Worm (Caenorhabditis elegans): Measurements from ENCODE around the gene miz-1.

miz-1 gene

DNA sequence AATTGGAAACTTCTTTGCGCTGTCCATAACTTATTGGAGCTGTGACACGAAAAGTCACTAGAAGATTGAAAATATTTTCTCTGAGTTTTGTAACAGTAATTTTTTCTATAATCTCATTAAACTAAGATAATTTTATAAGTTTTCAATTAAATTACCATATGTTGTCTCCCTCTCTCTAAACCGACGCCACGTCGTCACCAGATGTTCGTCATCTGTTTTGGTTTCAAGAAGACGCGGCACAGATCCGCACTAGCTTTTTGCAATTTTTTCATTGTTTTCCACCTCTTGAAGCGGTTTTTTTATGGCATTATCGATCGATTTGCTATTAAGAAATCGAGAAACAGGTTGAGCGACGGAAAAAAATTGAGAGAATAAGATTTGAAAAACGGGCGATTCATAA lies 8.2 kb upstream of the miz-1 start:
- TF ChIP-seq nhr-77 (tag; optimal IDR thresholded peaks at IDR 0.05) (no peak), fos-1 (tag; optimal IDR thresholded peaks at IDR 0.05) (no peak), nhr-237 (tag; optimal IDR thresholded peaks at IDR 0.05) (no peak), nhr-6 (tag; optimal IDR thresholded peaks at IDR 0.05) (no peak), ztf-4 (tag; optimal IDR thresholded peaks at IDR 0.05) (no peak), nhr-21 (tag; optimal IDR thresholded peaks at IDR 0.05) (no peak), elt-1 (tag; optimal IDR thresholded peaks at IDR 0.05) (no peak), sem-4 (tag; optimal IDR thresholded peaks at IDR 0.05) (no peak), nhr-23 (tag; optimal IDR thresholded peaks at IDR 0.05) (no peak), mbf-1 (tag; optimal IDR thresholded peaks at IDR 0.05) (no peak), unc-55 (GFP tag; optimal IDR thresholded peaks at IDR 0.05) (no peak), sma-3 (GFP tag; optimal IDR thresholded peaks at IDR 0.05) (no peak), ceh-82 (tag; optimal IDR thresholded peaks at IDR 0.05) (no peak), mdl-1 (tag; optimal IDR thresholded peaks at IDR 0.05) (no peak)

DNA sequence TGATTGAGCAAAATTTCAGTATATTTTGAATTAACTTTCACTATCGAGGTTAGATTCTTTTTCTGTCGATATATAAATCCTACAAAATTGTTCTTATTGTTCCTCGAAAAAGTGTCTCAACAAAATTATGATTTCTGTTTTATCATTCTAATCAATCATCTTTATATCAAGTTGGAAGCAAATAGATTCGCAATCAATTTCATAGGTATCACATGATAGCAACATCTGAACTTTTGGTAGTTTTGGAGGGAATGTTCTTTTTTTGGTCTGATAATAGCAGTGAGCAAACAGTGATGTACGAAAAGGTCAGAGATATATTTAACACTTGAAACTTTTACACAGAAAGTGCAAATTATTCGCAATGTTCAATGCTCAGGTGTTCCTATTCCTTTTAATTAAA lies 1.4 kb upstream of the miz-1 start:
- TF ChIP-seq lsy-2 (tag; optimal IDR thresholded peaks at IDR 0.05) (no peak), nhr-77 (tag; optimal IDR thresholded peaks at IDR 0.05) (no peak), ZK546.5 (tag; optimal IDR thresholded peaks at IDR 0.05) (no peak), egl-27 (tag; optimal IDR thresholded peaks at IDR 0.05) (no peak), ceh-82 (tag; optimal IDR thresholded peaks at IDR 0.05) (no peak), unc-39 (tag; optimal IDR thresholded peaks at IDR 0.05) (no peak), zag-1 (tag; optimal IDR thresholded peaks at IDR 0.05) (no peak), ztf-4 (tag; optimal IDR thresholded peaks at IDR 0.05) (no peak), unc-55 (GFP tag; optimal IDR thresholded peaks at IDR 0.05) (no peak), nhr-12 (tag; optimal IDR thresholded peaks at IDR 0.05) (no peak), crh-2 (tag; optimal IDR thresholded peaks at IDR 0.05) (peak; percentile 30), lin-11 (tag; optimal IDR thresholded peaks at IDR 0.05) (no peak), ama-1 (optimal IDR thresholded peaks at IDR 0.05) (no peak), nhr-23 (tag; optimal IDR thresholded peaks at IDR 0.05) (no peak), aly-2 (tag; optimal IDR thresholded peaks at IDR 0.05) (no peak), ceh-16 (tag; optimal IDR thresholded peaks at IDR 0.05) (no peak), nhr-129 (tag; optimal IDR thresholded peaks at IDR 0.05) (no peak), alr-1 (tag; optimal IDR thresholded peaks at IDR 0.05) (no peak), dmd-4 (tag; optimal IDR thresholded peaks at IDR 0.05) (no peak), nhr-6 (tag; optimal IDR thresholded peaks at IDR 0.05) (no peak), C34F6.9 (tag; optimal IDR thresholded peaks at IDR 0.05) (no peak), F13H6.1 (tag; optimal IDR thresholded peaks at IDR 0.05) (peak; percentile 5), lin-39 (tag; optimal IDR thresholded peaks at IDR 0.05) (no peak), ztf-11 (tag; optimal IDR thresholded peaks at IDR 0.05) (no peak), nhr-10 (tag; optimal IDR thresholded peaks at IDR 0.05) (no peak), sma-9 (GFP tag; optimal IDR thresholded peaks at IDR 0.05) (peak; percentile 63), sma-9 (tag; optimal IDR thresholded peaks at IDR 0.05) (no peak), gmeb-1 (tag; optimal IDR thresholded peaks at IDR 0.05) (peak; percentile 23), lin-13 (GFP tag; optimal IDR thresholded peaks at IDR 0.05) (no peak), fos-1 (tag; optimal IDR thresholded peaks at IDR 0.05) (peak; percentile 62), mdl-1 (tag; optimal IDR thresholded peaks at IDR 0.05) (no peak), R02D3.7 (tag; optimal IDR thresholded peaks at IDR 0.05) (no peak), peb-1 (tag; optimal IDR thresholded peaks at IDR 0.05) (no peak), mbf-1 (tag; optimal IDR thresholded peaks at IDR 0.05) (no peak)

DNA sequence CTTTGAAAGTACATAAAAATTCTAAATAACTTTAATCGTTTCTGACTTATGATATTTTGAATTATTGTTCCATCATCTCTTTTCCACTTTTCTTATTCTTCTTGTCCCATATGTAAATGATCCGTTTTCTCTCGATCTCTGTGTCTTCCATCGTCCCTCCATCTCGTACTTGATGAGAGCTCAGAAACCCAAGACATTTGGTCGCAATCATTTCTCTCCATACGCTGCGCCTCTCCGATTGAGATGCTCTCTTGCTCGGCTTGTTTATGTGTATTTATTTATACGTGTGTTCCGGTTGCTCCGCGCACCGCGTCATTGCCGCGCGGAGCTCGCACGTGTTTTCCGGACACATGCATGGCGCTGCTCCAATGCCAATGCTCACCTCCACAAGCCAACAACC lies 811 bp upstream of the miz-1 start:
- TF ChIP-seq ztf-1 (GFP tag; conservative IDR thresholded peaks at IDR 0.05) (no peak), nhr-23 (tag; optimal IDR thresholded peaks at IDR 0.05) (no peak), ZK546.5 (tag; optimal IDR thresholded peaks at IDR 0.05) (no peak), ama-1 (optimal IDR thresholded peaks at IDR 0.05) (no peak), mbf-1 (tag; optimal IDR thresholded peaks at IDR 0.05) (no peak), zag-1 (tag; optimal IDR thresholded peaks at IDR 0.05) (no peak), sma-9 (GFP tag; optimal IDR thresholded peaks at IDR 0.05) (no peak), sma-9 (tag; optimal IDR thresholded peaks at IDR 0.05) (no peak), alr-1 (tag; optimal IDR thresholded peaks at IDR 0.05) (no peak), egl-27 (tag; optimal IDR thresholded peaks at IDR 0.05) (no peak), aly-2 (tag; optimal IDR thresholded peaks at IDR 0.05) (no peak), sma-3 (GFP tag; optimal IDR thresholded peaks at IDR 0.05) (no peak), nhr-129 (tag; optimal IDR thresholded peaks at IDR 0.05) (no peak), nhr-77 (tag; optimal IDR thresholded peaks at IDR 0.05) (no peak), sem-4 (tag; optimal IDR thresholded peaks at IDR 0.05) (no peak), ztf-4 (tag; optimal IDR thresholded peaks at IDR 0.05) (no peak), snpc-4 (tag; optimal IDR thresholded peaks at IDR 0.05) (no peak)
